Fruit fly (Drosophila melanogaster): ENCODE results near the gene Hip1.

Gene Hip1

DNA sequence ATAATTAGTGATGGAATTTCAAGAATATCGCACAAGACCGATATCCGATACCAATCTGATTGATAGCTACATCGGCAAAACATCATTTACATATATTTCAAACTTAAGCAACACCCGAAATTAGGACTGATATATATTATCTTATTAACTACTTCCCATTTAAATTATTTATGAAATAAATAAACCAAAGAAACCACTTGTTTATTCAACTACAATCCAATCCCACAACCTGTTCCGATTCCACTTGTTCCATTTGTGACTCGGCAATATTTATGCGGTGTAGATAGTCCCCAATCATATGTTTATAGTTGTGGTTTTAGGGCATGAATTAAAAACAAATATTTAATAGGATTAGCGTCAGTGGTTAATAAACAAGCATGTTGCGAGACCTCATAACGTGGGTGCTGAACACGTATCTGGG is 18.6 kb downstream of the Hip1 start, which contains the start of the genes CG10973 and Vps13D:
CG10973 (minus strand) TSS at position 6 of the 421 bp plus-strand sequence.
Vps13D (plus strand) TSS at position 281 of the 421 bp plus-strand sequence.
- TF ChIP-seq fd96Ca (GFP tag; IDR thresholded peaks at IDR 0.05) (peak; percentile 35; the same call in 1 of the 3 replicates), CG15710 (tag; optimal IDR thresholded peaks at IDR 0.05) (no peak)

- TF ChIP-seq EcR (GFP tag; optimal IDR thresholded peaks at IDR 0.05) = no peak
- peak; percentile 65 for TF ChIP-seq Snoo (tag; optimal IDR thresholded peaks at IDR 0.05)
- TF ChIP-seq CG13204 (GFP tag; optimal IDR thresholded peaks at IDR 0.05) = no peak
- TF ChIP-seq rn (GFP tag; IDR thresholded peaks at IDR 0.05) = peak; percentile 84
- TF ChIP-seq D1 (tag; optimal IDR thresholded peaks at IDR 0.05) = no peak
- TF ChIP-seq Ets98B (GFP tag; IDR thresholded peaks at IDR 0.05) = peak; percentile 96
- TF ChIP-seq CG9948 (tag; optimal IDR thresholded peaks at IDR 0.05) = peak; percentile 71
- no peak for TF ChIP-seq CG34367 (tag; optimal IDR thresholded peaks at IDR 0.05)
- TF ChIP-seq Pif1B (GFP tag; optimal IDR thresholded peaks at IDR 0.05) = peak; percentile 93
- TF ChIP-seq CG8301 (tag; optimal IDR thresholded peaks at IDR 0.05) = peak; percentile 87
- TF ChIP-seq CG10348 (GFP tag; IDR thresholded peaks at IDR 0.05) = no peak
- TF ChIP-seq CG15710 (tag; optimal IDR thresholded peaks at IDR 0.05) = peak; percentile 80
- TF ChIP-seq CG4496 (GFP tag; IDR thresholded peaks at IDR 0.05) = peak; percentile 97
- peak; percentile 87 for TF ChIP-seq CG8159 (tag; optimal IDR thresholded peaks at IDR 0.05)
- TF ChIP-seq CG12605 (GFP tag; IDR thresholded peaks at IDR 0.05) = no peak
- TF ChIP-seq Pif1A (GFP tag; optimal IDR thresholded peaks at IDR 0.05) = peak; percentile 90
- peak; percentile 93 for TF ChIP-seq CG32121 (GFP tag; IDR thresholded peaks at IDR 0.05)
- no peak for TF ChIP-seq fd96Ca (GFP tag; IDR thresholded peaks at IDR 0.05)
- no peak for TF ChIP-seq CG14655 (GFP tag; optimal IDR thresholded peaks at IDR 0.05)
- TF ChIP-seq gl (tag; optimal IDR thresholded peaks at IDR 0.05) = peak; percentile 54
- TF ChIP-seq CG17806 (tag; optimal IDR thresholded peaks at IDR 0.05) = peak; percentile 85
Measured at dm6 chr3L:12749567-12750535, 23.5 kb downstream of the Hip1 start, which contains the start of the genes Klc and CG10984. Gene Klc, minus strand, starts transcription at chr3L:12750056. Gene CG10984, plus strand, starts transcription at chr3L:12750119.

DNA sequence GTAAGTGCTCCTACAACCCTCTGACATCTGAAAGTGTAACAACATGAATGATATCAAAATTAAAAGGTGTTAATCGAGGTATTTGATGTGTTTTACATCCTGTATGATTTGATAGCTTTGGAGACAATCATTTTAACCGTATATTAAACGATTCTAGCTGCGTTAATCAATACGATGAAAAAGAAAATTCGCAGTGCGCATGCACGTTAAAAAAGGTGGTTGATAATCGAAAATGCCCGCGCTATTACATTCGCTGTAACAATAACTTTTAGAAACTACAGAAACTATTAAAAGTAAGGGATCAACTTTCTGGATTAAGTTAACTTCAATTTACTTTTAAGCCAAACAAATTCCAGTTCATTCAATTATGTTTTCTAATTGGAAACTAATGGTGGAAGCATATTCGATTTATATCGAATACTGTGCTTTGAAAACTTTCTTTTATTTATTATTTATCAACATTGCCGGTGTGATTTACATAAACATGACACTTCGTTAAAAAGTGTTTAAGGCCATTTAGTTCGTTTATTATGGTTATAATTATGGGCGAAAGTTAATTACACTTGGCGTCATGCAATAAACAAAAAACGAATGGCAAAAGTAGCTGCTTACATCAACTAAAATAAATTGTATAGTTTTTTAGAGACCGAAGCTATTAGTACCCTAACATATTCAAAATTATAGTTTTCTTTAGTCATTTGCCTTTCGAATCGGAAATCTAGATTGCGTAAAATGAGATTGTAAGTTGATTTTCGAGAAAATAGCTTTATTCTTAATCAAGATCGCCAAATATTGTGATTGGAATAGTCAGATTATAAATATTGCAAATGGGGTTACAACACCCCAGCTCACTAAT is 24.4 kb downstream of the Hip1 start:
- no peak for TF ChIP-seq CG34367 (tag; optimal IDR thresholded peaks at IDR 0.05)
- TF ChIP-seq CG14655 (GFP tag; optimal IDR thresholded peaks at IDR 0.05) = no peak

DNA sequence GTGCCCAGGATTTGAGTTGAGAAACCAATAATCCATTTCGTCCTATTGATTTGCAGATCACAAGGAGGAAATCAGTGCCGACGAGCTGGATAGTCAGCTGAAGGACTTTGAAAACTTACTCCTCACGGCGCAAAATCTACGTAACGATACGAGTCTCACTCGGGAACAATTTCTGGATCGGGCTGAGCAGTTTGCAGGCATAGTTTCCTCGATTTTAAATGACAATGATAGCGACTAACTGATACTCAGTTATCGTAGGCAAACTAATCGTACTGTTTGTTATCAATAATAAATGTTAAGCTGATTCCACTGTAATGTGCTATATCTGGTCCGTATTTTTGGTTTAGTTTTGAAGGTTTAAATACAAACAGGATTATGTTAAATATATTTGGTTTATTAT is 27.1 kb downstream of the Hip1 start:
- no peak for TF ChIP-seq CG4496 (GFP tag; IDR thresholded peaks at IDR 0.05)
- TF ChIP-seq CG10348 (GFP tag; IDR thresholded peaks at IDR 0.05) = no peak
- no peak for TF ChIP-seq CG12605 (GFP tag; IDR thresholded peaks at IDR 0.05)
- TF ChIP-seq CG13204 (GFP tag; optimal IDR thresholded peaks at IDR 0.05) = no peak
- no peak for TF ChIP-seq EcR (GFP tag; optimal IDR thresholded peaks at IDR 0.05)
- no peak for TF ChIP-seq Pif1A (GFP tag; optimal IDR thresholded peaks at IDR 0.05)
- no peak for TF ChIP-seq rn (GFP tag; IDR thresholded peaks at IDR 0.05)
- TF ChIP-seq CG15710 (tag; optimal IDR thresholded peaks at IDR 0.05) = no peak
- TF ChIP-seq CG8301 (tag; optimal IDR thresholded peaks at IDR 0.05) = no peak

dm6 chr3L:12745121-12745770 is 28.1 kb downstream of the Hip1 start, which contains the start of gene CG32109:
Gene CG32109, plus strand, starts transcription at chr3L:12745344.
- TF ChIP-seq Snoo (tag; optimal IDR thresholded peaks at IDR 0.05) = peak; percentile 0
- peak; percentile 25 for TF ChIP-seq D1 (tag; optimal IDR thresholded peaks at IDR 0.05)
- no peak for TF ChIP-seq CG4496 (GFP tag; IDR thresholded peaks at IDR 0.05)

- TF ChIP-seq gl (tag; optimal IDR thresholded peaks at IDR 0.05) (no peak), D1 (tag; optimal IDR thresholded peaks at IDR 0.05) (peak; percentile 38)
Measured at dm6 chr3L:12741608-12742007, 31.8 kb downstream of the Hip1 start, which contains the start of gene CG32112. Gene CG32112, plus strand, starts transcription at chr3L:12741718.

Measured in whole organism, pupa.